Fruit fly (Drosophila melanogaster) whole organism, embryonic: Measurements from ENCODE around the gene CG5273.

ENCODE experiments used
- Atf3 ChIP-seq: fragments of 200-800 bp; sonication (Bioruptor generic); optimal IDR thresholded peaks from 3 replicates; lab custom pipeline; 2016; ENCODE audit warnings: missing biosample characterization, missing genetic modification characterization
- B-H1 ChIP-seq: fragments of 200-800 bp; sonication (Bioruptor generic); IDR thresholded peaks from 3 replicates; pipeline ENCODE4 v1.3.6; 2022; ENCODE audit warnings: missing biosample characterization, missing genetic modification characterization
- CG1024 ChIP-seq: fragments of 200-800 bp; sonication (Bioruptor generic); IDR thresholded peaks from 2 replicates; pipeline ENCODE4 v1.3.6; 2022; ENCODE audit warnings: missing biosample characterization, missing genetic modification characterization
- CG10274 ChIP-seq: fragments of 200-800 bp; sonication (Bioruptor generic); optimal IDR thresholded peaks from 3 replicates; lab custom pipeline; 2017; ENCODE audit warnings: missing biosample characterization, mild to moderate bottlenecking, missing genetic modification characterization
- CG10431 ChIP-seq: fragments of 200-800 bp; sonication (Bioruptor generic); optimal IDR thresholded peaks from 3 replicates; lab custom pipeline; 2018; ENCODE audit warnings: missing biosample characterization, mild to moderate bottlenecking, missing genetic modification characterization
- CG12942 ChIP-seq: fragments of 200-800 bp; sonication (Bioruptor generic); optimal IDR thresholded peaks from 3 replicates; lab custom pipeline; 2016; ENCODE audit warnings: missing biosample characterization, missing genetic modification characterization
- CG13624 ChIP-seq: fragments of 200-800 bp; sonication (Bioruptor generic); optimal IDR thresholded peaks from 2 replicates; lab custom pipeline; 2016; ENCODE audit warnings: missing biosample characterization, missing genetic modification characterization
- CG13775 ChIP-seq: fragments of 200-800 bp; sonication (Bioruptor generic); optimal IDR thresholded peaks from 3 replicates; lab custom pipeline; 2017; ENCODE audit warnings: missing biosample characterization, mild to moderate bottlenecking, missing genetic modification characterization
- CG15696 ChIP-seq: fragments of 200-800 bp; sonication (Bioruptor generic); optimal IDR thresholded peaks from 2 replicates; lab custom pipeline; 2019; ENCODE audit warnings: missing biosample characterization, mild to moderate bottlenecking, missing genetic modification characterization, moderate library complexity
- CG16813 ChIP-seq: fragments of 200-800 bp; sonication (Bioruptor generic); IDR thresholded peaks from 3 replicates; pipeline ENCODE4 v1.3.6; 2022; ENCODE audit warnings: missing biosample characterization, missing genetic modification characterization; ENCODE audit not compliant: partially characterized antibody
- CG16863 ChIP-seq: fragments of 200-800 bp; sonication (Bioruptor generic); optimal IDR thresholded peaks from 3 replicates; lab custom pipeline; 2016; ENCODE audit warnings: missing biosample characterization, missing genetic modification characterization
- CG17359 ChIP-seq: fragments of 200-800 bp; sonication (Bioruptor generic); optimal IDR thresholded peaks from 3 replicates; lab custom pipeline; 2018; ENCODE audit warnings: missing biosample characterization, mild to moderate bottlenecking, missing genetic modification characterization, moderate library complexity
- CG17361 ChIP-seq: fragments of 200-800 bp; sonication (Bioruptor generic); IDR thresholded peaks from 3 replicates; pipeline ENCODE4 v1.3.6; 2022; ENCODE audit warnings: missing biosample characterization, missing genetic modification characterization
- CG17568 ChIP-seq: fragments of 200-800 bp; sonication (Bioruptor generic); optimal IDR thresholded peaks from 2 replicates; lab custom pipeline; 2018; ENCODE audit warnings: missing biosample characterization, mild to moderate bottlenecking, missing genetic modification characterization, moderate library complexity
- CG17802 ChIP-seq: fragments of 200-800 bp; sonication (Bioruptor generic); optimal IDR thresholded peaks from 2 replicates; lab custom pipeline; 2018; ENCODE audit warnings: missing biosample characterization, mild to moderate bottlenecking, missing genetic modification characterization, moderate library complexity
- CG17912 ChIP-seq: fragments of 200-800 bp; sonication (Bioruptor generic); optimal IDR thresholded peaks from 2 replicates; lab custom pipeline; 2018; ENCODE audit warnings: missing biosample characterization, mild to moderate bottlenecking, missing genetic modification characterization
- CG18011 ChIP-seq: fragments of 200-800 bp; sonication (Bioruptor generic); optimal IDR thresholded peaks from 2 replicates; lab custom pipeline; 2017; ENCODE audit warnings: missing biosample characterization, missing genetic modification characterization, mild to moderate bottlenecking, moderate library complexity, missing genotype
- CG18764 ChIP-seq: fragments of 200-800 bp; sonication (Bioruptor generic); optimal IDR thresholded peaks from 3 replicates; lab custom pipeline; 2016; ENCODE audit warnings: missing biosample characterization, missing genetic modification characterization
- CG2120 ChIP-seq: fragments of 200-800 bp; sonication (Bioruptor generic); optimal IDR thresholded peaks from 3 replicates; lab custom pipeline; 2016; ENCODE audit warnings: missing biosample characterization, missing genetic modification characterization
- CG2889 ChIP-seq: fragments of 200-800 bp; sonication (Bioruptor generic); IDR thresholded peaks from 3 replicates; pipeline ENCODE4 v1.3.6; 2022; ENCODE audit warnings: missing biosample characterization, missing genetic modification characterization
- CG33557 ChIP-seq: fragments of 200-800 bp; sonication (Bioruptor generic); optimal IDR thresholded peaks from 2 replicates; lab custom pipeline; 2019; ENCODE audit warnings: missing biosample characterization, mild to moderate bottlenecking, missing genetic modification characterization, moderate library complexity
- CG6765 ChIP-seq: fragments of 200-800 bp; sonication (Bioruptor generic); optimal IDR thresholded peaks from 3 replicates; lab custom pipeline; 2017; ENCODE audit warnings: missing biosample characterization, mild to moderate bottlenecking, missing genetic modification characterization
- CG9215 ChIP-seq: fragments of 200-800 bp; sonication (Bioruptor generic); IDR thresholded peaks from 2 replicates; pipeline ENCODE4 v1.3.6; 2022; ENCODE audit warnings: missing biosample characterization, missing genetic modification characterization
- Dad ChIP-seq: fragments of 200-800 bp; sonication (Bioruptor generic); optimal IDR thresholded peaks from 3 replicates; lab custom pipeline; 2016; ENCODE audit warnings: missing biosample characterization, missing genetic modification characterization
- Deaf1 ChIP-seq: fragments of 200-800 bp; optimal IDR thresholded peaks from 3 replicates; lab custom pipeline; 2019; ENCODE audit warnings: missing biosample characterization, mild to moderate bottlenecking, missing genetic modification characterization, moderate library complexity
- E2f2 ChIP-seq: fragments of 200-800 bp; sonication (Bioruptor generic); IDR thresholded peaks from 2 replicates; pipeline ENCODE4 v1.3.6; 2022; ENCODE audit warnings: missing biosample characterization, missing genetic modification characterization
- Ets97D ChIP-seq: fragments of 200-800 bp; sonication (Bioruptor generic); optimal IDR thresholded peaks from 3 replicates; lab custom pipeline; 2016; ENCODE audit warnings: missing biosample characterization, missing genetic modification characterization
- GATAe ChIP-seq: fragments of 200-800 bp; sonication (Bioruptor generic); conservative IDR thresholded peaks from 2 replicates; pipeline ENCODE4 v1.3.6; 2022; ENCODE audit warnings: missing biosample characterization, missing genetic modification characterization
- Kr ChIP-seq: fragments of 200-800 bp; sonication (Bioruptor generic); optimal IDR thresholded peaks from 2 replicates; lab custom pipeline; 2017; ENCODE audit warnings: missing biosample characterization, mild to moderate bottlenecking, missing genetic modification characterization
- NC2β ChIP-seq: fragments of 200-800 bp; sonication (Bioruptor generic); optimal IDR thresholded peaks from 2 replicates; lab custom pipeline; 2016; ENCODE audit warnings: missing biosample characterization, missing genetic modification characterization
- Scr ChIP-seq: fragments of 200-800 bp; sonication (Bioruptor generic); IDR thresholded peaks from 2 replicates; pipeline ENCODE4 v1.3.6; 2022; ENCODE audit warnings: missing biosample characterization, missing genetic modification characterization; ENCODE audit not compliant: partially characterized antibody
- Sox102F ChIP-seq: fragments of 200-800 bp; sonication (Bioruptor generic); optimal IDR thresholded peaks from 2 replicates; lab custom pipeline; 2018; ENCODE audit warnings: missing biosample characterization, mild to moderate bottlenecking, missing genetic modification characterization, moderate library complexity
- Sry-β ChIP-seq: fragments of 200-800 bp; sonication (Bioruptor generic); optimal IDR thresholded peaks from 2 replicates; lab custom pipeline; 2018; ENCODE audit warnings: missing biosample characterization, mild to moderate bottlenecking, missing genetic modification characterization, moderate library complexity
- az2 ChIP-seq: fragments of 200-800 bp; sonication (Bioruptor generic); optimal IDR thresholded peaks from 3 replicates; lab custom pipeline; 2016; ENCODE audit warnings: missing biosample characterization, missing genetic modification characterization
- bab2 ChIP-seq: fragments of 200-800 bp; sonication (Bioruptor generic); optimal IDR thresholded peaks from 2 replicates; lab custom pipeline; 2016; ENCODE audit warnings: missing biosample characterization, missing genetic modification characterization
- dm ChIP-seq: fragments of 200-800 bp; sonication (Bioruptor generic); optimal IDR thresholded peaks from 3 replicates; lab custom pipeline; 2016; ENCODE audit warnings: missing biosample characterization, missing genetic modification characterization
- emc ChIP-seq: fragments of 200-800 bp; sonication (Bioruptor generic); optimal IDR thresholded peaks from 2 replicates; lab custom pipeline; 2016; ENCODE audit warnings: missing biosample characterization, missing genetic modification characterization
- esg ChIP-seq: fragments of 200-800 bp; sonication (Bioruptor generic); conservative IDR thresholded peaks from 2 replicates; pipeline ENCODE4 v1.3.6; 2022; ENCODE audit warnings: missing biosample characterization, missing genetic modification characterization
- gsb-n ChIP-seq: fragments of 200-800 bp; sonication (Bioruptor generic); optimal IDR thresholded peaks from 3 replicates; lab custom pipeline; 2018; ENCODE audit warnings: missing biosample characterization, mild to moderate bottlenecking, missing genetic modification characterization
- jumu ChIP-seq: fragments of 200-800 bp; sonication (Bioruptor generic); optimal IDR thresholded peaks from 3 replicates; lab custom pipeline; 2016; ENCODE audit warnings: missing biosample characterization, missing genetic modification characterization
- ken ChIP-seq: fragments of 200-800 bp; sonication (Bioruptor generic); IDR thresholded peaks from 3 replicates; pipeline ENCODE4 v1.3.6; 2022; ENCODE audit warnings: missing biosample characterization, missing genetic modification characterization
- nerfin-2 ChIP-seq: fragments of 200-800 bp; sonication (Bioruptor generic); IDR thresholded peaks from 2 replicates; pipeline ENCODE4 v1.3.6; 2022; ENCODE audit warnings: missing biosample characterization, missing genetic modification characterization; ENCODE audit not compliant: partially characterized antibody
- prd ChIP-seq, 3 experiments: fragments of >200 bp in 2 of 3; fragments of 200-800 bp in 1 of 3; sonication (Bioruptor generic) in 1 of 3; optimal IDR thresholded peaks in 2 of 3; IDR thresholded peaks in 1 of 3; 2 replicates in 2 of 3; 3 replicates in 1 of 3; pipeline versions ENCODE4 v1.3.6 to Lab custom; 2017 to 2022; ENCODE audit warnings: missing biosample characterization in 1 of 3, missing genetic modification characterization in 1 of 3
- repo ChIP-seq: fragments of 200-800 bp; sonication (Bioruptor generic); optimal IDR thresholded peaks from 2 replicates; lab custom pipeline; 2016; ENCODE audit warnings: missing biosample characterization, missing genetic modification characterization
- row ChIP-seq: fragments of 200-800 bp; sonication (Bioruptor generic); IDR thresholded peaks from 3 replicates; pipeline ENCODE4 v1.3.6; 2022; ENCODE audit warnings: missing biosample characterization, missing genetic modification characterization
- sc ChIP-seq, 3 experiments: fragments of >200 bp in 2 of 3; fragments of 200-800 bp in 1 of 3; sonication (Bioruptor generic) in 1 of 3; optimal IDR thresholded peaks; 2 replicates in 2 of 3; 3 replicates in 1 of 3; lab custom pipeline; 2017; ENCODE audit warnings: mild to moderate bottlenecking in 1 of 3, missing biosample characterization in 1 of 3, missing genetic modification characterization in 1 of 3, missing genetic modification reagents in 1 of 3
- sens-2 ChIP-seq: fragments of 200-800 bp; sonication (Bioruptor generic); IDR thresholded peaks from 2 replicates; pipeline ENCODE4 v1.3.6; 2022; ENCODE audit warnings: missing biosample characterization, missing genetic modification characterization
- so ChIP-seq: fragments of 200-800 bp; sonication (Bioruptor generic); IDR thresholded peaks from 3 replicates; pipeline ENCODE4 v1.3.6; 2022; ENCODE audit warnings: missing biosample characterization, missing genetic modification characterization
- stwl ChIP-seq: fragments of 200-800 bp; sonication (Bioruptor generic); optimal IDR thresholded peaks from 3 replicates; lab custom pipeline; 2018; ENCODE audit warnings: missing biosample characterization, mild to moderate bottlenecking, missing genetic modification characterization, moderate library complexity
- vnd ChIP-seq: fragments of 200-800 bp; sonication (Bioruptor generic); IDR thresholded peaks from 3 replicates; pipeline ENCODE4 v1.3.6; 2022; ENCODE audit warnings: missing biosample characterization, missing genetic modification characterization; ENCODE audit not compliant: partially characterized antibody

The CG5273 gene

dm6 chrX:792923-793322 lies 33.5 kb downstream of the CG5273 start, which contains the start of gene CG16989 (continued):
- TF ChIP-seq emc (GFP tag; lab: Kevin White, UChicago), result no peak
- no peak for TF ChIP-seq prd (optimal IDR thresholded peaks at IDR 0.05; lab: Kevin White, UChicago)
- TF ChIP-seq prd (GFP tag; IDR thresholded peaks at IDR 0.05; lab: Robert Waterston, UW), result no peak
- no peak for TF ChIP-seq CG2120 (GFP tag; lab: Kevin White, UChicago)
- TF ChIP-seq sc (optimal IDR thresholded peaks at IDR 0.05; lab: Kevin White, UChicago), result no peak
- TF ChIP-seq sc (GFP tag; optimal IDR thresholded peaks at IDR 0.05; lab: Kevin White, UChicago), result no peak
- no peak for TF ChIP-seq repo (GFP tag; lab: Kevin White, UChicago)
- TF ChIP-seq CG2889 (GFP tag; lab: Robert Waterston, UW), result no peak
- TF ChIP-seq jumu (GFP tag; lab: Kevin White, UChicago), result no peak
- TF ChIP-seq CG12942 (GFP tag; lab: Kevin White, UChicago), result no peak
- no peak for TF ChIP-seq CG18764 (GFP tag; lab: Kevin White, UChicago)
- no peak for TF ChIP-seq so
- TF ChIP-seq CG33557, result no peak
- TF ChIP-seq Sox102F (GFP tag; lab: Kevin White, UChicago), result no peak
- TF ChIP-seq esg (GFP tag; lab: Robert Waterston, UW), result no peak
- TF ChIP-seq E2f2, result peak; percentile 88
- no peak for TF ChIP-seq CG17359 (tag; lab: Kevin White, UChicago)
- no peak for TF ChIP-seq CG15696 (tag; lab: Kevin White, UChicago)
- TF ChIP-seq CG1024 (GFP tag; lab: Robert Waterston, UW), result no peak
- TF ChIP-seq CG18011 (GFP tag; lab: Kevin White, UChicago), result no peak
- TF ChIP-seq CG16863, result no peak
- TF ChIP-seq ken (GFP tag; lab: Robert Waterston, UW), result no peak
- TF ChIP-seq nerfin-2 (GFP tag; lab: Robert Waterston, UW), result no peak
- peak; percentile 68 for TF ChIP-seq stwl
- no peak for TF ChIP-seq sens-2 (GFP tag; lab: Robert Waterston, UW)
- no peak for TF ChIP-seq CG6765 (GFP tag; lab: Kevin White, UChicago)
- TF ChIP-seq CG13624 (GFP tag; lab: Kevin White, UChicago), result peak; percentile 51
- TF ChIP-seq CG10431 (GFP tag; lab: Kevin White, UChicago), result no peak
- peak; percentile 58; the same call in 2 of the 3 replicates for TF ChIP-seq CG16813 (GFP tag; lab: Robert Waterston, UW)
- peak; percentile 39 for TF ChIP-seq Ets97D
- TF ChIP-seq vnd (GFP tag; lab: Robert Waterston, UW), result peak; percentile 40; the same call in 1 of the 3 replicates
- no peak for TF ChIP-seq Deaf1
- TF ChIP-seq CG9215 (GFP tag; lab: Robert Waterston, UW), result no peak
- no peak for TF ChIP-seq B-H1 (GFP tag; lab: Robert Waterston, UW)
- no peak for TF ChIP-seq Kr (GFP tag; lab: Kevin White, UChicago)
- no peak for TF ChIP-seq dm
- no peak for TF ChIP-seq CG13775
- TF ChIP-seq CG17912 (GFP tag; lab: Kevin White, UChicago), result no peak
- TF ChIP-seq CG17568, result no peak
- peak; percentile 55 for TF ChIP-seq Scr (GFP tag; lab: Robert Waterston, UW)
- no peak for TF ChIP-seq CG17802 (tag; lab: Kevin White, UChicago)
- no peak for TF ChIP-seq CG10274
- TF ChIP-seq az2 (GFP tag; lab: Kevin White, UChicago), result no peak
- TF ChIP-seq row (GFP tag; lab: Robert Waterston, UW), result 0 out of 3 replicates have a peak, but pooled peaks have one; percentile 11
- TF ChIP-seq Sry-β (GFP tag; lab: Kevin White, UChicago), result no peak
- TF ChIP-seq gsb-n, result no peak
- no peak for TF ChIP-seq Atf3
- TF ChIP-seq CG17361 (GFP tag; lab: Robert Waterston, UW), result no peak
- no peak for TF ChIP-seq GATAe (GFP tag; lab: Robert Waterston, UW)
- TF ChIP-seq Dad (GFP tag; lab: Kevin White, UChicago), result no peak
- TF ChIP-seq NC2β (GFP tag; lab: Kevin White, UChicago), result no peak
- no peak for TF ChIP-seq bab2
